Fruit fly (Drosophila melanogaster) whole organism, embryonic: ENCODE data around the gene CG13829.
A peak's percentile ranks its signal among the peaks of the same experiment; 100 is the strongest.

Experiments
- Abd-B ChIP-seq: fragments of 200-800 bp; sonication (Bioruptor generic); optimal IDR thresholded peaks from 2 replicates; lab custom pipeline; 2018; ENCODE audit warnings: missing biosample characterization, mild to moderate bottlenecking, missing genetic modification characterization, moderate library complexity
- Ada2b ChIP-seq: fragments of 200-800 bp; sonication (Bioruptor generic); IDR thresholded peaks from 2 replicates; pipeline ENCODE4 v1.3.6; 2022; ENCODE audit warnings: missing biosample characterization, missing genetic modification characterization
- Bgb ChIP-seq: fragments of 200-800 bp; sonication (Bioruptor generic); IDR thresholded peaks from 2 replicates; pipeline ENCODE4 v1.3.6; 2022; ENCODE audit warnings: missing biosample characterization, missing genetic modification characterization; ENCODE audit not compliant: partially characterized antibody
- C15 ChIP-seq: fragments of 200-800 bp; sonication (Bioruptor generic); IDR thresholded peaks from 3 replicates; pipeline ENCODE4 v1.3.6; 2022; ENCODE audit warnings: missing biosample characterization, missing genetic modification characterization
- CG10147 ChIP-seq: fragments of 200-800 bp; sonication (Bioruptor generic); optimal IDR thresholded peaks from 2 replicates; lab custom pipeline; 2019; ENCODE audit warnings: missing biosample characterization, mild to moderate bottlenecking, missing genetic modification characterization, moderate library complexity
- CG10462 ChIP-seq: fragments of 200-800 bp; sonication (Bioruptor generic); optimal IDR thresholded peaks from 2 replicates; lab custom pipeline; 2016; ENCODE audit warnings: missing biosample characterization, missing genetic modification characterization
- CG12744 ChIP-seq: fragments of 200-800 bp; sonication (Bioruptor generic); optimal IDR thresholded peaks from 2 replicates; lab custom pipeline; 2016; ENCODE audit warnings: missing biosample characterization, missing genetic modification characterization
- CG13424 ChIP-seq: fragments of 200-800 bp; sonication (Bioruptor generic); optimal IDR thresholded peaks from 2 replicates; lab custom pipeline; 2019; ENCODE audit warnings: missing biosample characterization, mild to moderate bottlenecking, missing genetic modification characterization, moderate library complexity
- CG14050 ChIP-seq: fragments of 200-800 bp; sonication (Bioruptor generic); IDR thresholded peaks from 3 replicates; pipeline ENCODE4 v1.3.6; 2022; ENCODE audit warnings: missing biosample characterization, missing genetic modification characterization
- CG15073 ChIP-seq: fragments of 200-800 bp; sonication (Bioruptor generic); optimal IDR thresholded peaks from 2 replicates; lab custom pipeline; 2016; ENCODE audit warnings: missing biosample characterization, missing genetic modification characterization
- CG1603 ChIP-seq: fragments of 200-800 bp; sonication (Bioruptor generic); optimal IDR thresholded peaks from 2 replicates; lab custom pipeline; 2019; ENCODE audit warnings: missing biosample characterization, mild to moderate bottlenecking, missing genetic modification characterization, moderate library complexity
- CG17359 ChIP-seq: fragments of 200-800 bp; sonication (Bioruptor generic); optimal IDR thresholded peaks from 3 replicates; lab custom pipeline; 2018; ENCODE audit warnings: missing biosample characterization, mild to moderate bottlenecking, missing genetic modification characterization, moderate library complexity
- CG17385 ChIP-seq: fragments of 200-800 bp; sonication (Bioruptor generic); optimal IDR thresholded peaks from 3 replicates; lab custom pipeline; 2018; ENCODE audit warnings: missing biosample characterization, mild to moderate bottlenecking, missing genetic modification characterization
- CG17912 ChIP-seq: fragments of 200-800 bp; sonication (Bioruptor generic); optimal IDR thresholded peaks from 2 replicates; lab custom pipeline; 2018; ENCODE audit warnings: missing biosample characterization, mild to moderate bottlenecking, missing genetic modification characterization
- CG30431 ChIP-seq: fragments of 200-800 bp; sonication (Bioruptor generic); optimal IDR thresholded peaks from 2 replicates; lab custom pipeline; 2017; ENCODE audit warnings: missing biosample characterization, missing genetic modification characterization
- CG34224 ChIP-seq: fragments of 200-800 bp; sonication (Bioruptor generic); IDR thresholded peaks from 3 replicates; pipeline ENCODE4 v1.3.6; 2022; ENCODE audit warnings: missing biosample characterization, missing genetic modification characterization; ENCODE audit not compliant: partially characterized antibody
- CG34376 ChIP-seq: fragments of 200-800 bp; sonication (Bioruptor generic); optimal IDR thresholded peaks from 2 replicates; lab custom pipeline; 2018; ENCODE audit warnings: missing biosample characterization, mild to moderate bottlenecking, missing genetic modification characterization
- CG3847 ChIP-seq: fragments of 200-800 bp; sonication (Bioruptor generic); IDR thresholded peaks from 2 replicates; pipeline ENCODE4 v1.3.6; 2022; ENCODE audit warnings: missing biosample characterization, missing genetic modification characterization
- CG4730 ChIP-seq: fragments of 200-800 bp; sonication (Bioruptor generic); IDR thresholded peaks from 2 replicates; pipeline ENCODE4 v1.3.6; 2022; ENCODE audit warnings: missing biosample characterization, missing genetic modification characterization
- CG5953 ChIP-seq: fragments of 200-800 bp; sonication (Bioruptor generic); IDR thresholded peaks from 2 replicates; pipeline ENCODE4 v1.3.6; 2022; ENCODE audit warnings: missing biosample characterization, missing genetic modification characterization
- CG6272 ChIP-seq: fragments of 200-800 bp; sonication (Bioruptor generic); IDR thresholded peaks from 2 replicates; pipeline ENCODE4 v1.3.6; 2022; ENCODE audit warnings: missing biosample characterization, missing genetic modification characterization
- CG8924 ChIP-seq: fragments of 200-800 bp; optimal IDR thresholded peaks from 3 replicates; lab custom pipeline; 2019; ENCODE audit warnings: missing biosample characterization, mild to moderate bottlenecking, missing genetic modification characterization, moderate library complexity
- CG9609 ChIP-seq: fragments of 200-800 bp; sonication (Bioruptor generic); optimal IDR thresholded peaks from 3 replicates; lab custom pipeline; 2016; ENCODE audit warnings: missing biosample characterization, missing genetic modification characterization
- CHES-1-like ChIP-seq: fragments of 200-800 bp; sonication (Bioruptor generic); optimal IDR thresholded peaks from 2 replicates; lab custom pipeline; 2016; ENCODE audit warnings: missing biosample characterization, missing genetic modification characterization
- CrebB ChIP-seq: fragments of 200-800 bp; sonication (Bioruptor generic); optimal IDR thresholded peaks from 3 replicates; lab custom pipeline; 2018; ENCODE audit warnings: missing biosample characterization, mild to moderate bottlenecking, missing genetic modification characterization
- Dbx ChIP-seq: fragments of 200-800 bp; sonication (Bioruptor generic); IDR thresholded peaks from 3 replicates; pipeline ENCODE4 v1.3.6; 2022; ENCODE audit warnings: missing biosample characterization, missing genetic modification characterization
- Fer3 ChIP-seq: fragments of 200-800 bp; sonication (Bioruptor generic); optimal IDR thresholded peaks from 2 replicates; lab custom pipeline; 2018; ENCODE audit warnings: missing biosample characterization, mild to moderate bottlenecking, missing genetic modification characterization, moderate library complexity
- H2.0 ChIP-seq: fragments of 200-800 bp; sonication (Bioruptor generic); IDR thresholded peaks from 2 replicates; pipeline ENCODE4 v1.3.6; 2022; ENCODE audit warnings: missing biosample characterization, missing genetic modification characterization
- Hand ChIP-seq: fragments of 200-800 bp; sonication (Bioruptor generic); optimal IDR thresholded peaks from 2 replicates; lab custom pipeline; 2017; ENCODE audit warnings: mild to moderate bottlenecking, missing biosample characterization, missing genetic modification reagents, missing genetic modification characterization
- Lpt ChIP-seq: fragments of >200 bp; optimal IDR thresholded peaks from 2 replicates; lab custom pipeline; 2018; ENCODE audit warnings: missing biosample characterization, missing genetic modification characterization
- Max ChIP-seq: fragments of 200-800 bp; sonication (Bioruptor generic); optimal IDR thresholded peaks from 2 replicates; lab custom pipeline; 2016; ENCODE audit warnings: missing biosample characterization, mild to moderate bottlenecking, missing genetic modification characterization
- Myb ChIP-seq: fragments of 200-800 bp; sonication (Bioruptor generic); optimal IDR thresholded peaks from 2 replicates; lab custom pipeline; 2016; ENCODE audit warnings: missing biosample characterization, missing genetic modification characterization
- Nf-YA ChIP-seq: fragments of 200-800 bp; sonication (Bioruptor generic); IDR thresholded peaks from 2 replicates; pipeline ENCODE4 v1.3.6; 2022; ENCODE audit warnings: missing biosample characterization, missing genetic modification characterization
- NfI ChIP-seq: fragments of 200-800 bp; sonication (Bioruptor generic); optimal IDR thresholded peaks from 3 replicates; lab custom pipeline; 2018; ENCODE audit warnings: missing biosample characterization, mild to moderate bottlenecking, missing genetic modification characterization, moderate library complexity
- Ssrp ChIP-seq: fragments of 200-800 bp; sonication (Bioruptor generic); optimal IDR thresholded peaks from 2 replicates; lab custom pipeline; 2018; ENCODE audit warnings: missing biosample characterization, mild to moderate bottlenecking, missing genetic modification characterization, moderate library complexity
- ap ChIP-seq: fragments of 200-800 bp; sonication (Bioruptor generic); IDR thresholded peaks from 2 replicates; pipeline ENCODE4 v1.3.6; 2022; ENCODE audit warnings: missing biosample characterization, missing genetic modification characterization
- ash1 ChIP-seq: fragments of 200-800 bp; sonication (Bioruptor generic); optimal IDR thresholded peaks from 2 replicates; lab custom pipeline; 2018; ENCODE audit warnings: missing biosample characterization, mild to moderate bottlenecking, missing genetic modification characterization
- cas ChIP-seq: fragments of 200-800 bp; sonication (Bioruptor generic); IDR thresholded peaks from 2 replicates; pipeline ENCODE4 v1.3.6; 2022; ENCODE audit warnings: missing biosample characterization, missing genetic modification characterization
- cg ChIP-seq: fragments of 200-800 bp; sonication (Bioruptor generic); optimal IDR thresholded peaks from 3 replicates; lab custom pipeline; 2019; ENCODE audit warnings: missing biosample characterization, mild to moderate bottlenecking, missing genetic modification characterization, moderate library complexity
- chm ChIP-seq: fragments of 200-800 bp; sonication (Bioruptor generic); IDR thresholded peaks from 2 replicates; pipeline ENCODE4 v1.3.6; 2022; ENCODE audit warnings: missing biosample characterization, missing genetic modification characterization
- crol ChIP-seq: fragments of 200-800 bp; sonication (Bioruptor generic); IDR thresholded peaks from 2 replicates; pipeline ENCODE4 v1.3.6; 2022; ENCODE audit warnings: missing biosample characterization, missing genetic modification characterization
- cwo ChIP-seq: fragments of 200-800 bp; sonication (Bioruptor generic); optimal IDR thresholded peaks from 3 replicates; lab custom pipeline; 2017; ENCODE audit warnings: missing biosample characterization, missing genetic modification characterization, mild to moderate bottlenecking, moderate library complexity, missing genetic modification reagents
- dan ChIP-seq: fragments of 200-800 bp; sonication (Bioruptor generic); IDR thresholded peaks from 2 replicates; pipeline ENCODE4 v1.3.6; 2022; ENCODE audit warnings: missing biosample characterization, missing genetic modification characterization
- emc ChIP-seq: fragments of 200-800 bp; sonication (Bioruptor generic); optimal IDR thresholded peaks from 2 replicates; lab custom pipeline; 2016; ENCODE audit warnings: missing biosample characterization, missing genetic modification characterization
- fd102C ChIP-seq: fragments of 200-800 bp; sonication (Bioruptor generic); optimal IDR thresholded peaks from 2 replicates; lab custom pipeline; 2018; ENCODE audit warnings: missing biosample characterization, mild to moderate bottlenecking, missing genetic modification characterization, moderate library complexity
- gfzf ChIP-seq: fragments of 200-800 bp; sonication (Bioruptor generic); optimal IDR thresholded peaks from 2 replicates; lab custom pipeline; 2016; ENCODE audit warnings: missing biosample characterization, mild to moderate bottlenecking, missing genetic modification characterization, moderate library complexity
- hbn ChIP-seq: fragments of 200-800 bp; sonication (Bioruptor generic); IDR thresholded peaks from 2 replicates; pipeline ENCODE4 v1.3.6; 2022; ENCODE audit warnings: missing biosample characterization, missing genetic modification characterization; ENCODE audit not compliant: partially characterized antibody
- klu ChIP-seq: fragments of 200-800 bp; sonication (Bioruptor generic); IDR thresholded peaks from 2 replicates; pipeline ENCODE4 v1.3.6; 2022; ENCODE audit warnings: missing biosample characterization, missing genetic modification characterization
- onecut ChIP-seq: fragments of 200-800 bp; sonication (Bioruptor generic); IDR thresholded peaks from 2 replicates; pipeline ENCODE4 v1.3.6; 2022; ENCODE audit warnings: missing biosample characterization, missing genetic modification characterization
- pho ChIP-seq: fragments of 200-800 bp; sonication (Bioruptor generic); optimal IDR thresholded peaks from 2 replicates; lab custom pipeline; 2016; ENCODE audit warnings: missing biosample characterization, missing genetic modification characterization
- repo ChIP-seq: fragments of 200-800 bp; sonication (Bioruptor generic); optimal IDR thresholded peaks from 2 replicates; lab custom pipeline; 2016; ENCODE audit warnings: missing biosample characterization, missing genetic modification characterization
- tap ChIP-seq: fragments of 200-800 bp; optimal IDR thresholded peaks from 3 replicates; lab custom pipeline; 2019; ENCODE audit warnings: missing biosample characterization, mild to moderate bottlenecking, missing genetic modification characterization, moderate library complexity

Gene CG13829

dm6 chr3R:23127796-23128195 lies 33.3 kb downstream of the CG13829 start, which contains the start of gene CG31457 (continued):
- TF ChIP-seq CG12744, result no peak
- no peak for TF ChIP-seq crol (GFP tag; lab: Robert Waterston, UW)
- TF ChIP-seq CG34376 (GFP tag; lab: Kevin White, UChicago), result no peak
- no peak for TF ChIP-seq H2.0 (GFP tag; lab: Robert Waterston, UW)
- TF ChIP-seq Dbx (GFP tag; lab: Robert Waterston, UW), result no peak
- TF ChIP-seq CG1603, result peak; percentile 82
- no peak for TF ChIP-seq pho (GFP tag; lab: Kevin White, UChicago)
- TF ChIP-seq klu (GFP tag; lab: Robert Waterston, UW), result no peak
- TF ChIP-seq tap (tag; lab: Kevin White, UChicago), result no peak
- no peak for TF ChIP-seq Ada2b (GFP tag; lab: Robert Waterston, UW)
- no peak for TF ChIP-seq Nf-YA
- no peak for TF ChIP-seq CG15073 (GFP tag; lab: Kevin White, UChicago)
- no peak for TF ChIP-seq Hand (GFP tag; lab: Kevin White, UChicago)
- no peak for TF ChIP-seq ap
- TF ChIP-seq chm (GFP tag; lab: Robert Waterston, UW), result no peak
- no peak for TF ChIP-seq CG6272 (GFP tag; lab: Robert Waterston, UW)
- TF ChIP-seq CG10462 (GFP tag; lab: Kevin White, UChicago), result no peak
- no peak for TF ChIP-seq Fer3 (tag; lab: Kevin White, UChicago)
- TF ChIP-seq repo (GFP tag; lab: Kevin White, UChicago), result no peak
- TF ChIP-seq CG10147 (GFP tag; lab: Kevin White, UChicago), result no peak
- peak; percentile 15 for TF ChIP-seq NfI (GFP tag; lab: Kevin White, UChicago)
- TF ChIP-seq Ssrp, result no peak
- TF ChIP-seq fd102C, result no peak
- no peak for TF ChIP-seq Abd-B
- peak; percentile 32; the same call in 1 of the 2 replicates for TF ChIP-seq CG3847 (GFP tag; lab: Robert Waterston, UW)
- no peak for TF ChIP-seq CG17385 (GFP tag; lab: Kevin White, UChicago)
- TF ChIP-seq Myb (GFP tag; lab: Kevin White, UChicago), result peak; percentile 35
- peak; percentile 81 for TF ChIP-seq hbn
- TF ChIP-seq gfzf (GFP tag; lab: Kevin White, UChicago), result peak; percentile 92
- no peak for TF ChIP-seq emc (GFP tag; lab: Kevin White, UChicago)
- no peak for TF ChIP-seq C15 (GFP tag; lab: Robert Waterston, UW)
- TF ChIP-seq ash1 (GFP tag; lab: Kevin White, UChicago), result no peak
- no peak for TF ChIP-seq onecut (GFP tag; lab: Robert Waterston, UW)
- no peak for TF ChIP-seq cwo (GFP tag; lab: Kevin White, UChicago)
- TF ChIP-seq CrebB (tag; lab: Kevin White, UChicago), result no peak
- TF ChIP-seq CG5953 (GFP tag; lab: Robert Waterston, UW), result no peak
- TF ChIP-seq CHES-1-like (GFP tag; lab: Kevin White, UChicago), result peak; percentile 30
- no peak for TF ChIP-seq CG8924
- no peak for TF ChIP-seq Max (GFP tag; lab: Kevin White, UChicago)
- no peak for TF ChIP-seq CG13424 (tag; lab: Kevin White, UChicago)
- TF ChIP-seq cas (GFP tag; lab: Robert Waterston, UW), result no peak
- TF ChIP-seq CG34224 (GFP tag; lab: Robert Waterston, UW), result peak; percentile 83
- no peak for TF ChIP-seq CG14050 (GFP tag; lab: Robert Waterston, UW)
- TF ChIP-seq CG17912, result no peak
- TF ChIP-seq CG4730 (GFP tag; lab: Robert Waterston, UW), result no peak
- no peak for TF ChIP-seq Lpt
- no peak for TF ChIP-seq dan (GFP tag; lab: Robert Waterston, UW)
- no peak for TF ChIP-seq CG9609 (GFP tag; lab: Kevin White, UChicago)
- peak; percentile 84 for TF ChIP-seq Bgb
- no peak for TF ChIP-seq cg (GFP tag; lab: Kevin White, UChicago)
- no peak for TF ChIP-seq CG17359
- TF ChIP-seq CG30431 (GFP tag; lab: Kevin White, UChicago), result no peak
